Worm (Caenorhabditis elegans): ENCODE measurements around the gene dao-6.

The dao-6 gene

DNA sequence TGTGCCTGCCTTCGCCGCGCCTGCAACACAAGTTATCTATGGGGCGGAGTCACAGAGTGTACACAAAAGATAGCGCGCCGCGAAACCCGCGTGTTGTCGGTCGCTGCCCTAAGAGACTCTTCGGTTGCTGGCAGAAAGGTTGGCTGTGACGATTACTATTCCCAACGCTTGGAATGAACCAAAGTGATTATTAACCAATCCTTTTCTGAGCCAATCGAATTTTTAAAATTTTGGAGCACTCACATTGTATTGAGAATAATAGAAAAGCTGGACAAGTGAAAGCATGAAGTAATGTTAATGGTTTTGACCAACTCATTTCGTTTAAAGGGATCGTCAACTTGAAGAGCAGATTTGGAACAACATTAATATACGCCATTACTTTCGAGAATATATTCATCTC is 18.8 kb downstream of the dao-6 start (continued):
- TF ChIP-seq ztf-11 (tag; optimal IDR thresholded peaks at IDR 0.05) (no peak), mbf-1 (tag; optimal IDR thresholded peaks at IDR 0.05) (no peak), zag-1 (tag; optimal IDR thresholded peaks at IDR 0.05) (no peak), nhr-25 (tag; optimal IDR thresholded peaks at IDR 0.05) (peak; percentile 53), unc-62 (GFP tag; optimal IDR thresholded peaks at IDR 0.05) (no peak), elt-1 (tag; optimal IDR thresholded peaks at IDR 0.05) (no peak), nhr-129 (tag; optimal IDR thresholded peaks at IDR 0.05) (peak; percentile 10), nhr-12 (tag; optimal IDR thresholded peaks at IDR 0.05) (no peak), ceh-82 (tag; optimal IDR thresholded peaks at IDR 0.05) (no peak), lin-39 (tag; optimal IDR thresholded peaks at IDR 0.05) (no peak), elt-3 (tag; optimal IDR thresholded peaks at IDR 0.05) (no peak), mdl-1 (tag; optimal IDR thresholded peaks at IDR 0.05) (peak in 1 of 2 experiments; percentile 42), nhr-237 (tag; optimal IDR thresholded peaks at IDR 0.05) (no peak)

- TF ChIP-seq sma-9 (GFP tag; optimal IDR thresholded peaks at IDR 0.05) (peak; percentile 47), sma-9 (tag; optimal IDR thresholded peaks at IDR 0.05) (no peak), egl-27 (tag; optimal IDR thresholded peaks at IDR 0.05) (no peak), skn-1 (tag; optimal IDR thresholded peaks at IDR 0.05) (no peak), crh-2 (tag; optimal IDR thresholded peaks at IDR 0.05) (peak; percentile 4), alr-1 (tag; optimal IDR thresholded peaks at IDR 0.05) (no peak), lin-13 (GFP tag; optimal IDR thresholded peaks at IDR 0.05) (no peak), lin-39 (tag; optimal IDR thresholded peaks at IDR 0.05) (no peak), nhr-10 (tag; optimal IDR thresholded peaks at IDR 0.05) (no peak), sem-4 (tag; optimal IDR thresholded peaks at IDR 0.05) (no peak), F13H6.1 (tag; optimal IDR thresholded peaks at IDR 0.05) (no peak), blmp-1 (tag; optimal IDR thresholded peaks at IDR 0.05; ENCODE audit: insufficient read depth) (no peak), elt-3 (tag; optimal IDR thresholded peaks at IDR 0.05) (no peak), unc-55 (GFP tag; optimal IDR thresholded peaks at IDR 0.05) (no peak), unc-62 (GFP tag; optimal IDR thresholded peaks at IDR 0.05) (no peak), zag-1 (tag; optimal IDR thresholded peaks at IDR 0.05) (no peak), C34F6.9 (tag; optimal IDR thresholded peaks at IDR 0.05) (no peak), peb-1 (tag; optimal IDR thresholded peaks at IDR 0.05) (no peak), unc-39 (tag; optimal IDR thresholded peaks at IDR 0.05) (no peak), ceh-16 (tag; optimal IDR thresholded peaks at IDR 0.05) (no peak), fos-1 (tag; optimal IDR thresholded peaks at IDR 0.05) (peak; percentile 36)
Measured at ce11 chrIII:9714731-9715130, 21.3 kb downstream of the dao-6 start.

ce11 chrIII:9713862-9714261 is 22.1 kb downstream of the dao-6 start, which contains the start of gene ncx-6:
TSS of gene ncx-6 (minus strand) at chrIII:9713949.
- no peak for TF ChIP-seq dmd-4 (tag; optimal IDR thresholded peaks at IDR 0.05)
- TF ChIP-seq fos-1 (tag; optimal IDR thresholded peaks at IDR 0.05): peak; percentile 12

DNA sequence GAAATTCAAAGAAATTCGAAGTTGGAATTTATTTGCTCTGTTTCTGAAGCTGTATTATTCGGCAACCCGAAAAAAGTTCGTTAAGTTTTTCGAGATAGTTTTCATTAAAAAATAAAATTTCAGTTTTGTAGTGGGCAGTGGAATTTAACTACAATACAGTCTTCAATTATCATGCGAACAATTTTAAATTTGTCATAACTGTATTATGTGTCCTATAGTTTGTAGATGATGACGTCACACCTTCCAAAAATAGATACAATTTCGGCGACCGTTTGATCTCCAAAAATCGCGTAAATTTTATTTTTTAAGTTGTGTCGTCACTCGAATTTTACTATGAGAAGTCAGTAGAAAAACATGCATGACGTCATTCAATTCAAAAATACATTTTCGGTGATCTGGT is 22.8 kb downstream of the dao-6 start:
- TF ChIP-seq lin-13 (GFP tag; optimal IDR thresholded peaks at IDR 0.05) (no peak), elt-1 (tag; optimal IDR thresholded peaks at IDR 0.05) (no peak), zag-1 (tag; optimal IDR thresholded peaks at IDR 0.05) (no peak), mab-5 (tag; optimal IDR thresholded peaks at IDR 0.05) (no peak), R02D3.7 (tag; optimal IDR thresholded peaks at IDR 0.05) (no peak), nhr-129 (tag; optimal IDR thresholded peaks at IDR 0.05) (no peak), mbf-1 (tag; optimal IDR thresholded peaks at IDR 0.05) (no peak), unc-39 (tag; optimal IDR thresholded peaks at IDR 0.05) (no peak), nhr-237 (tag; optimal IDR thresholded peaks at IDR 0.05) (no peak), nhr-10 (tag; optimal IDR thresholded peaks at IDR 0.05) (no peak)

DNA sequence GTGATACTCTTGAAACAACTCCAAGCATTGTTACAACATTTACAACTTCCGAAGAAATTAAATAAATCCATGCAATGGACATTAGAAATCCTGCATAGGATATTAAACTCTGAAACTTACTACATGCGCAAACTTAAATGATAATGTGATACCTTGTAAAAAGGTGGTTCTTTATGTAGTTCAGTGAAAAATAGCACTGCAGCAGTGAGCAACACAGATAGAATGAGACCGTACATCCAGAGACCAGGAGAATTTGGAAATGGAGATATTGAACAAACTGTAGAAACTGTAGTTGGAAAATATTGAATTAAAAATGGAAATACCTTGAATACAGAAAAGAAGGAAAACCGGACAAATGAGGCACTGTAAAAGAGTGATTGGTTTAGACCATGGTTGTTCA is 24.8 kb downstream of the dao-6 start:
- TF ChIP-seq elt-1 (tag; optimal IDR thresholded peaks at IDR 0.05) (no peak), ztf-1 (GFP tag; conservative IDR thresholded peaks at IDR 0.05) (no peak), elt-3 (tag; optimal IDR thresholded peaks at IDR 0.05) (no peak), mab-5 (tag; optimal IDR thresholded peaks at IDR 0.05) (no peak), aly-2 (tag; optimal IDR thresholded peaks at IDR 0.05) (no peak), ama-1 (optimal IDR thresholded peaks at IDR 0.05) (no peak), ztf-11 (tag; optimal IDR thresholded peaks at IDR 0.05) (no peak), gmeb-1 (tag; optimal IDR thresholded peaks at IDR 0.05) (no peak), ceh-82 (tag; optimal IDR thresholded peaks at IDR 0.05) (no peak), fos-1 (tag; optimal IDR thresholded peaks at IDR 0.05) (no peak), blmp-1 (tag; optimal IDR thresholded peaks at IDR 0.05; ENCODE audit: insufficient read depth) (no peak), unc-55 (GFP tag; optimal IDR thresholded peaks at IDR 0.05) (no peak), ceh-16 (tag; optimal IDR thresholded peaks at IDR 0.05) (no peak), skn-1 (tag; optimal IDR thresholded peaks at IDR 0.05) (no peak), ZK546.5 (tag; optimal IDR thresholded peaks at IDR 0.05) (no peak), nhr-12 (tag; optimal IDR thresholded peaks at IDR 0.05) (no peak), nhr-6 (tag; optimal IDR thresholded peaks at IDR 0.05) (no peak)

Data from whole organism, L2 larva.